Worm (Caenorhabditis elegans): Measurements from ENCODE around the gene srh-35.

DNA sequence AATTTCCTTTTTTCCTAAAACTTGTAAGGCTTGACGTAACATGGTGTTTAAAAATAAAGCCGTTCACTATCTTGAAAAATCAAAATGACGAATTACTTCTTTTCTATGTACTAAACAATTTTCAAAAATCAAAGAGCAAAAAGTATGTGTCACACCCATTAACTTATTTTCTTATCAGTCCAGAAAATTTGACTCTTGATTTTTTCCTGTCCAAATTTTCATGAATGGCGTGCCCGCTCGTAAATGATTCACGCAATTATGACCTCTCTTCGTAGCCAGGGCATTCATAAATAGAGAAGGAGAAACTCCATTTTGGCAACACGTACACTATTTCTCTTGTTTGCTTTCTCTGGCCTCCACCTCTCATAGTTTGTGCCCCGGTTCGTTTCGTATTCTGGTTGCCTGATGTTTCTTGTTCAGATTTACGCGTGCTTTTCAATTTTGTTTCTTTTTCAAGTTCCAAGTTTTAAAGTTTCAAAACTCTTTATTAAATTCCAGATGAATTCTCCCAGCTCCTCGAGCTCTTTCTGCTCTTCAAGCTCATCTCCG lies 28.7 kb upstream of the srh-35 start, which contains the start of gene nhr-55:
- no peak for TF ChIP-seq him-1 (tag; optimal IDR thresholded peaks at IDR 0.05)
- no peak for TF ChIP-seq W03F9.2 (tag; optimal IDR thresholded peaks at IDR 0.05)
- TF ChIP-seq dao-5 (tag; optimal IDR thresholded peaks at IDR 0.05) = no peak

Measured in whole organism, L4/young adult.